Fruit fly (Drosophila melanogaster): ENCODE results near the gene CG6418.

DNA sequence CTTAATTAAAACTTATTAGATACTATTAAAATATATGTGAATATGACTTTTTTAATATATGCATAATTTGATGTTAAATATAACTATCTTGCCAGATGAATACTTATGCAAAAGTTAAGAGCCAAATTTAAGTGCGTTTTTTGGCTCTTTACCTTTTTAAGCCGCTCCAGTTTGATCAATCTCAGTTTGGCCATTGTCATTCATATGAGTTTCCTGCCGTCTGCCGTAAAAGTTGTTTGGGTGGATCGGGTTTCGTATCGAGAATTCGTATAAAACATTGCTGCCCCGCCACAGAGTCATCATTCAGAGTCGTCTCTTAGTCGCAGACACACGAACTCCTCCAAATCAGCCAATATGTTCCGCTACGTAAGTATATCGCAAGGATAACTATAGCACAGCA lies 12.6 kb upstream of the CG6418 start, which contains the start of gene Cpr67Fa2:
- TF ChIP-seq CG17361 (GFP tag; IDR thresholded peaks at IDR 0.05) (no peak), her (GFP tag; optimal IDR thresholded peaks at IDR 0.05) (no peak), psq (GFP tag; optimal IDR thresholded peaks at IDR 0.05) (no peak), disco-r (GFP tag; optimal IDR thresholded peaks at IDR 0.05) (no peak), usp (GFP tag; optimal IDR thresholded peaks at IDR 0.05) (no peak), toy (GFP tag; IDR thresholded peaks at IDR 0.05) (no peak), Asciz (GFP tag; optimal IDR thresholded peaks at IDR 0.05) (no peak), CG6654 (GFP tag; optimal IDR thresholded peaks at IDR 0.05) (no peak), Optix (GFP tag; IDR thresholded peaks at IDR 0.05) (no peak), Hand (GFP tag; optimal IDR thresholded peaks at IDR 0.05) (no peak), en (GFP tag; optimal IDR thresholded peaks at IDR 0.05) (no peak)
